Worm (Caenorhabditis elegans): ENCODE results near the gene C27D9.1.

Gene C27D9.1

ce11 chrII:4784436-4784835, 31.2 kb downstream of the C27D9.1 start, which contains the start of gene nep-12:
Gene nep-12 (minus strand): TSS chrII:4784536.
- no peak for TF ChIP-seq klf-2 (GFP tag; conservative IDR thresholded peaks at IDR 0.05)
- no peak for TF ChIP-seq flt-1 (GFP tag; IDR thresholded peaks at IDR 0.05)
- TF ChIP-seq ref-1 (GFP tag; conservative IDR thresholded peaks at IDR 0.05), result no peak
- TF ChIP-seq ztf-29 (GFP tag; IDR thresholded peaks at IDR 0.05), result no peak
- no peak for TF ChIP-seq T22C8.4 (GFP tag; IDR thresholded peaks at IDR 0.05)
- TF ChIP-seq med-1 (GFP tag; optimal IDR thresholded peaks at IDR 0.05; ENCODE audit: insufficient read depth), result no peak
- TF ChIP-seq tab-1 (GFP tag; IDR thresholded peaks at IDR 0.05), result no peak
- no peak for TF ChIP-seq cog-1 (tag; optimal IDR thresholded peaks at IDR 0.05)
- TF ChIP-seq ztf-23 (GFP tag; IDR thresholded peaks at IDR 0.05), result no peak

- TF ChIP-seq klf-2 (GFP tag; conservative IDR thresholded peaks at IDR 0.05) (no peak), med-1 (GFP tag; optimal IDR thresholded peaks at IDR 0.05; ENCODE audit: insufficient read depth) (no peak), ztf-29 (GFP tag; IDR thresholded peaks at IDR 0.05) (no peak), flt-1 (GFP tag; IDR thresholded peaks at IDR 0.05) (no peak), ref-1 (GFP tag; conservative IDR thresholded peaks at IDR 0.05) (no peak), cog-1 (tag; optimal IDR thresholded peaks at IDR 0.05) (no peak), tab-1 (GFP tag; IDR thresholded peaks at IDR 0.05) (no peak), ztf-23 (GFP tag; IDR thresholded peaks at IDR 0.05) (no peak), T22C8.4 (GFP tag; IDR thresholded peaks at IDR 0.05) (no peak)
These were observed 33.0 kb downstream of the C27D9.1 start, which contains the start of gene msp-3 for ce11 chrII:4786181-4786580. Gene msp-3 (minus strand): TSS chrII:4786281.

DNA sequence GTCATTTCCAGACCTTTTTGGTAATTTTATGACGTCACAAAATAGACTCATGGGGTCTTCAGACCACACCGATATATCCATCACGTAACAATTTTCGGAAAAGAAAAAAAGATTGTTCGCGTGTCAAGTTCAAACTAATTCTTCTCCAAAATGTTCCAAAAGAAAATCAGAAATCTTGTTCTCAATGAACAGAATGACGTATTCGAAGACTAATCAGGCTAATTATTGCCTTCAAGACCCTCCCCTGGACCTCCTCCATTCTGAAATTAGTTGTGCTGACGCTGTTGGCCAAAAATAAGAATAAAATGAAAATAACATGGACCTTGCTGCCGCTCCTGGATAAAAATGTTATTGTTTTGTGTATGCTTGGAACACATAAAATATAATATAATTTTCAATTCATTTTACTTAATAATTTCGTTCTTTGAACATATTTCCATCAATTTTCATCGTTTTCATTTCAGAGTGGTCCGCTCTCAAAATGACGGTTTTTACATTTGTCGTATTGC, 36.7 kb downstream of the C27D9.1 start, which contains the start of gene F26G1.15:
Gene F26G1.15, plus strand, starts transcription at position 459 of the 509 bp plus-strand sequence.
- TF ChIP-seq med-1 (GFP tag; optimal IDR thresholded peaks at IDR 0.05; ENCODE audit: insufficient read depth) (no peak), tab-1 (GFP tag; IDR thresholded peaks at IDR 0.05) (no peak), ztf-29 (GFP tag; IDR thresholded peaks at IDR 0.05) (no peak), ztf-23 (GFP tag; IDR thresholded peaks at IDR 0.05) (no peak), klf-2 (GFP tag; conservative IDR thresholded peaks at IDR 0.05) (no peak), cog-1 (tag; optimal IDR thresholded peaks at IDR 0.05) (no peak), T22C8.4 (GFP tag; IDR thresholded peaks at IDR 0.05) (no peak), flt-1 (GFP tag; IDR thresholded peaks at IDR 0.05) (no peak), ref-1 (GFP tag; conservative IDR thresholded peaks at IDR 0.05) (no peak)

DNA sequence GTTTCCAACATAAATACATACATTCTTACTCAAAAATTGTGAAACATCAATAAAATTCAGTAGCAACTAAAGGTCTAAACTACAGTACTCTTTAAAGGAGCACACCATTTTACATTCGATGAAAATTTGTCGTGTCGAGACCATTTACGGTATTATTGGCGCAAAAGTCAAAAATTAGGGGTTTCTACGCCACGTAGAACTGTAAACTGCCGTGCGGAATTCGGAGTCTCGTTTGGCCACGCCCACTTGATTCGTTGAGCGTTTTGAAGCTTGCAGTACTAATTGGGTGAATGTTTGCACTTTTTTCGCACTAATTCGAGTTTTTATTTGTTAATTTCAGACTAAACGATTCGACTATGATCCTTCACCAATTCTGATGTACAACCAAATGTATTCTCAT, 37.5 kb downstream of the C27D9.1 start:
- TF ChIP-seq med-1 (GFP tag; optimal IDR thresholded peaks at IDR 0.05; ENCODE audit: insufficient read depth), result no peak
- TF ChIP-seq klf-2 (GFP tag; conservative IDR thresholded peaks at IDR 0.05), result no peak
- peak; percentile 25; the same call in 1 of the 2 replicates for TF ChIP-seq flt-1 (GFP tag; IDR thresholded peaks at IDR 0.05)
- no peak for TF ChIP-seq ztf-23 (GFP tag; IDR thresholded peaks at IDR 0.05)
- TF ChIP-seq tab-1 (GFP tag; IDR thresholded peaks at IDR 0.05), result no peak
- no peak for TF ChIP-seq cog-1 (tag; optimal IDR thresholded peaks at IDR 0.05)

- TF ChIP-seq ref-1 (GFP tag; conservative IDR thresholded peaks at IDR 0.05), result no peak
- TF ChIP-seq flt-1 (GFP tag; IDR thresholded peaks at IDR 0.05), result peak; percentile 82
- TF ChIP-seq cog-1 (tag; optimal IDR thresholded peaks at IDR 0.05), result peak; percentile 24
- TF ChIP-seq T22C8.4 (GFP tag; IDR thresholded peaks at IDR 0.05), result no peak
- TF ChIP-seq ztf-23 (GFP tag; IDR thresholded peaks at IDR 0.05), result peak; percentile 81
These were observed 38.1 kb downstream of the C27D9.1 start, which contains the start of gene F26G1.1 for ce11 chrII:4791272-4791671. Gene F26G1.1 (plus strand): TSS chrII:4791618.

ce11 chrII:4793320-4793719, 40.1 kb downstream of the C27D9.1 start:
- no peak for TF ChIP-seq ztf-29 (GFP tag; IDR thresholded peaks at IDR 0.05)
- no peak for TF ChIP-seq T22C8.4 (GFP tag; IDR thresholded peaks at IDR 0.05)
- TF ChIP-seq flt-1 (GFP tag; IDR thresholded peaks at IDR 0.05), result no peak
- TF ChIP-seq tab-1 (GFP tag; IDR thresholded peaks at IDR 0.05), result no peak
- no peak for TF ChIP-seq med-1 (GFP tag; optimal IDR thresholded peaks at IDR 0.05; ENCODE audit: insufficient read depth)
- TF ChIP-seq klf-2 (GFP tag; conservative IDR thresholded peaks at IDR 0.05), result no peak
- TF ChIP-seq cog-1 (tag; optimal IDR thresholded peaks at IDR 0.05), result no peak
- no peak for TF ChIP-seq ref-1 (GFP tag; conservative IDR thresholded peaks at IDR 0.05)

DNA sequence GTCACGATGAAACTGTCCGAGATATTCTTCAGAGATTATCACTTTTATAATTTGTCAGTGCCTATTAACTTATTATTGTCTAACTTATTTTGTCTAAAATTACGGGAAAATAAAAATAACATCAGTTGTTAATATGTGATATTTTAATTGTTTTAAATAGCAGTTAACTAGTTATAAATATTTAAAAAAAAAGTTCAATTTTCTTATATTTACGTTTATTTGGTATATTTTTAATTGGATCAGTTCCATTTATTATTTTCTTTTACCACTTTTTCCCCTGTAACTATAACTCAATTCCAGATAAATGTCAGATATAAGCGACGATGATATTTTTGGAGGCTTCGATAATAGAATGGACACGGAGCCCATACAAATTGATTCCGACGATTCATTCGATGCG, 42.2 kb downstream of the C27D9.1 start, which contains the start of gene C33F10.4:
Gene C33F10.4, plus strand, starts transcription at position 301 of the 400 bp plus-strand sequence.
- TF ChIP-seq cog-1 (tag; optimal IDR thresholded peaks at IDR 0.05), result no peak
- TF ChIP-seq med-1 (GFP tag; optimal IDR thresholded peaks at IDR 0.05; ENCODE audit: insufficient read depth), result no peak
- TF ChIP-seq ref-1 (GFP tag; conservative IDR thresholded peaks at IDR 0.05), result no peak
- no peak for TF ChIP-seq T22C8.4 (GFP tag; IDR thresholded peaks at IDR 0.05)
- TF ChIP-seq tab-1 (GFP tag; IDR thresholded peaks at IDR 0.05), result no peak
- TF ChIP-seq klf-2 (GFP tag; conservative IDR thresholded peaks at IDR 0.05), result no peak
- TF ChIP-seq flt-1 (GFP tag; IDR thresholded peaks at IDR 0.05), result no peak
- TF ChIP-seq ztf-29 (GFP tag; IDR thresholded peaks at IDR 0.05), result no peak
- TF ChIP-seq ztf-23 (GFP tag; IDR thresholded peaks at IDR 0.05), result no peak

DNA sequence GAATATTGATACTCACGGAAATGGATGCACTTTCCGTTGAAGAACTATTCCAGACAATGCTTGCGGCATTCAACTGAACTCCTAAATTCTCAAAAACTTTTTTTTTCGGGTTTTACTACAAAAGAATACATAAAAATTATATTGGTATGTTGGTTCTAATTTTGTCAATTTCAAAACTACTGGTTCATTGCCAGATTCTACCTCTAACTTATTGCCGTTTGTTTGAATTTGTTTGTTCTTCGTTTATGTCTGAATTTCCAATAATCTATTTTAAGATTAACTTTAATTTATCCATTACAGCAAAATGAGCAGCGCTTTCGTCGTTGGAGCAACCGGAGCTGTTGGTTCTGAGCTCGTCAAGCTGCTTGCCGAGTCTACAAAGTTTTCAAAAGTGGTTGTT, 43.9 kb downstream of the C27D9.1 start, which contains the start of gene C33F10.14:
Gene C33F10.14, plus strand, starts transcription at position 301 of the 400 bp plus-strand sequence.
- TF ChIP-seq tab-1 (GFP tag; IDR thresholded peaks at IDR 0.05) (no peak), T22C8.4 (GFP tag; IDR thresholded peaks at IDR 0.05) (no peak), cog-1 (tag; optimal IDR thresholded peaks at IDR 0.05) (no peak), ztf-29 (GFP tag; IDR thresholded peaks at IDR 0.05) (no peak)

DNA sequence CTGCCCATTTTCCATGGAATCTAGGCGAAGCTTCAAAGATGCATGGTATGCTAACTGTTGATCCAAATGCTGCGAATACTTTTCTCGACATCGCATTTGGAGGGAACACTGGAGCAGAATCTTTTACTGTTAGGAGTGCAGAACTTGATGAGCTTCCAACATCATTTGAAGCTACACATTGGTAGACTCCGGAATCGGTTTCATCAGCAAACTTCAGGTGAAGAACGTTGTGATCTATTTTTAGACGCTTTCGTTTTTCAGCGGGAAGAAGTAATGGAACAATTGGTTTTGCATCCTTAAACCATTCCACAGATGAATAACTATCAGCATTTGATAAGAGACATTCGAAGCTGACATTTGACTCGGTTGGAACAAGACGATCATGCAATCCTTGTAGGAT, 47.3 kb downstream of the C27D9.1 start:
- TF ChIP-seq tab-1 (GFP tag; IDR thresholded peaks at IDR 0.05), result no peak
- TF ChIP-seq T22C8.4 (GFP tag; IDR thresholded peaks at IDR 0.05), result no peak
- TF ChIP-seq cog-1 (tag; optimal IDR thresholded peaks at IDR 0.05), result no peak
- no peak for TF ChIP-seq med-1 (GFP tag; optimal IDR thresholded peaks at IDR 0.05; ENCODE audit: insufficient read depth)
- TF ChIP-seq ref-1 (GFP tag; conservative IDR thresholded peaks at IDR 0.05), result no peak
- TF ChIP-seq flt-1 (GFP tag; IDR thresholded peaks at IDR 0.05), result no peak
- TF ChIP-seq ztf-29 (GFP tag; IDR thresholded peaks at IDR 0.05), result no peak
- TF ChIP-seq klf-2 (GFP tag; conservative IDR thresholded peaks at IDR 0.05), result no peak
- no peak for TF ChIP-seq ztf-23 (GFP tag; IDR thresholded peaks at IDR 0.05)

DNA sequence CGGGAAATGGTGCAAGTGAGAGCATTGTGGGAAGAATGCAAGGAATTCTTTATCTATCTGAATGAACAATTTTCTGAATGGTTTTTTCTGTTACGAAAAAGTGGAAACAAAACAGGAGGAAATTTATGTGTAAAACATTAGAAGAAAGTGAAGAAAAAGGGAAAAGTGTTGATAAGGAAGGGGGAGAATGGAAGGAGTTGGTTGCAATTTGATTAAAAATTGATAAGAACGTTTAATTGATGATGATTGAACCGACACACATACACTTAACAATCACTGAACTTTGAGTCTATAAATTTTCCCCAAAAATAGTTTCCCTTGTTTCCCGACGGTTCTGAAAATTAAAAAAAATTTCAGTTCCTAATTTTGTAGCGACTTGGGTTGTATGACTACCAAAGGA, 49.7 kb downstream of the C27D9.1 start:
- TF ChIP-seq klf-2 (GFP tag; conservative IDR thresholded peaks at IDR 0.05) (no peak), med-1 (GFP tag; optimal IDR thresholded peaks at IDR 0.05; ENCODE audit: insufficient read depth) (no peak), tab-1 (GFP tag; IDR thresholded peaks at IDR 0.05) (no peak), T22C8.4 (GFP tag; IDR thresholded peaks at IDR 0.05) (no peak), cog-1 (tag; optimal IDR thresholded peaks at IDR 0.05) (no peak), ztf-23 (GFP tag; IDR thresholded peaks at IDR 0.05) (no peak), ztf-29 (GFP tag; IDR thresholded peaks at IDR 0.05) (no peak), ref-1 (GFP tag; conservative IDR thresholded peaks at IDR 0.05) (no peak), flt-1 (GFP tag; IDR thresholded peaks at IDR 0.05) (no peak)

Data from whole organism, midembryonic.